Worm (Caenorhabditis elegans) whole organism, L4/young adult: ENCODE data around the gene F14H8.5.

Source experiments
- dao-5 ChIP-seq: sonication (generic microtip); optimal IDR thresholded peaks from 2 replicates; lab custom pipeline; 2016; ENCODE audit warnings: missing genotype, missing genetic modification characterization, moderate library complexity, missing compliant biosample characterization
- him-1 ChIP-seq: sonication (generic microtip); optimal IDR thresholded peaks from 2 replicates; lab custom pipeline; 2016; ENCODE audit warnings: missing genotype, missing genetic modification reagents, missing genetic modification characterization, missing compliant biosample characterization

DNA sequence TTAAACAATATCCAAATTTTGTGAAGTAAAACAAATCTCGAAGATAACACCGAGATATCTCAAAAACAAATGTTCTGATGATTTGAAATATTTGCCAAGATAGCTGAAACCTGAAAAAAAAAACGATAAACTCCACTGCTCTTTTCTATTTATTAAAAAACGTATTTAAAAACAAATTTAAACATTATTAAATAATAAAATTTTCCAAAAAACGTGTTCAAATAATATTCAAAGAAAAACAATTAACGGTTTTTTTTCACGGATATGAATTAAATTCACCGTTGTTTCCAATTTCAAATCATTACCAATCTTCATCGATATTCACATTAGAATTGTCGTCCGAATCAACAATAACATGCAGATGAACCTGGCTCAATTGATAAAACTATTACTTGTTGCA lies 24.6 kb upstream of the F14H8.5 start, which contains the start of gene irld-14:
- TF ChIP-seq dao-5 (tag; lab: Kevin White, UChicago): no peak
- TF ChIP-seq him-1 (tag; lab: Kevin White, UChicago): no peak
